Worm (Caenorhabditis elegans): ENCODE results near the gene C34B4.5.
A peak's percentile ranks its signal among the peaks of the same experiment; 100 is the strongest.

DNA sequence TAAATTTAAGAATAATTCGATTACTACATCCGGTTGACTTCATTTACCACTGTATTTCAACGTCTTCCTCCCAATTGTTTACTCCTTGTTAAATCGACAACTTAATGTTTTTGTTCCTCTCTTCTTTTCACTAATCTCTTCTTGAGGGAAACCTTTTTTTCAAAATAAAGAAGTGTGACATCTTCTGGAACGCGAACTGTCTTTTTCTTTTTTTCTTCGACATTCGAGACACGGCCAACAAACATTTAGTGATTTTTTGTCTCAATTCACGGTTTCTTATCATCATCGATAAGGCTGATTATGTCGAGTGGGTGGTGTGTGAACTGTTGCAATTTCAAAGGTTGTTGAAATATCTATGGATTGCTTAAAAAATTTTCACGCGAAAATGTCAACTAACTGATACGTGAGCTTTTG is 10.5 kb upstream of the C34B4.5 start:
- TF ChIP-seq elt-1 (tag; optimal IDR thresholded peaks at IDR 0.05) = no peak
- no peak for TF ChIP-seq skn-1 (tag; optimal IDR thresholded peaks at IDR 0.05)
- peak; percentile 65 for TF ChIP-seq pqm-1 (tag; optimal IDR thresholded peaks at IDR 0.05)
- TF ChIP-seq tbx-2 (tag; optimal IDR thresholded peaks at IDR 0.05) = no peak
- TF ChIP-seq snpc-4 (tag; optimal IDR thresholded peaks at IDR 0.05) = no peak
- TF ChIP-seq lin-15B (tag; optimal IDR thresholded peaks at IDR 0.05) = no peak
- TF ChIP-seq jun-1 (tag; optimal IDR thresholded peaks at IDR 0.05) = peak; percentile 36
- no peak for TF ChIP-seq fos-1 (tag; optimal IDR thresholded peaks at IDR 0.05)
- no peak for TF ChIP-seq ztf-11 (tag; optimal IDR thresholded peaks at IDR 0.05)
